Worm (Caenorhabditis elegans) whole organism, young adult: ENCODE measurements around the gene Y50D7A.13.
"Not testable (repeated sequence)": the region's sequence is repeated elsewhere in the genome, so short reads cannot be mapped to it uniquely, and the experiment has no call there.

Experiments
- F10E7.11 ChIP-seq: sonication (generic microtip); optimal IDR thresholded peaks from 2 replicates; lab custom pipeline; 2017; ENCODE audit warnings: mild to moderate bottlenecking, missing genetic modification characterization, moderate library complexity, missing compliant biosample characterization
- attf-5 ChIP-seq: fragments of 200-800 bp; sonication (Bioruptor generic); optimal IDR thresholded peaks from 2 replicates; lab custom pipeline; 2018; ENCODE audit warnings: mild to moderate bottlenecking, missing genetic modification characterization, missing compliant biosample characterization
- nfya-2 ChIP-seq: fragments of 200-800 bp; sonication (Bioruptor generic); IDR thresholded peaks from 2 replicates; pipeline ENCODE4 v1.3.6; 2022; ENCODE audit warnings: missing genetic modification reagents, missing genetic modification characterization, missing compliant biosample characterization
- snpc-4 ChIP-seq, 5 experiments: fragments of 150-350 bp in 1 of 5; sonication (generic microtip) in 4 of 5; optimal IDR thresholded peaks; 2 replicates each; lab custom pipeline; 2014 to 2018; ENCODE audit warnings: missing genetic modification characterization in 5 of 5, missing biosample characterization in 3 of 5, antibody characterized with exemption in 2 of 5, mild to moderate bottlenecking in 2 of 5, missing compliant biosample characterization in 2 of 5, missing genotype in 2 of 5, moderate library complexity in 2 of 5, missing genetic modification reagents in 1 of 5
- ztf-26 ChIP-seq: sonication (generic microtip); optimal IDR thresholded peaks from 2 replicates; lab custom pipeline; 2017; ENCODE audit warnings: missing genetic modification characterization, missing compliant biosample characterization

DNA sequence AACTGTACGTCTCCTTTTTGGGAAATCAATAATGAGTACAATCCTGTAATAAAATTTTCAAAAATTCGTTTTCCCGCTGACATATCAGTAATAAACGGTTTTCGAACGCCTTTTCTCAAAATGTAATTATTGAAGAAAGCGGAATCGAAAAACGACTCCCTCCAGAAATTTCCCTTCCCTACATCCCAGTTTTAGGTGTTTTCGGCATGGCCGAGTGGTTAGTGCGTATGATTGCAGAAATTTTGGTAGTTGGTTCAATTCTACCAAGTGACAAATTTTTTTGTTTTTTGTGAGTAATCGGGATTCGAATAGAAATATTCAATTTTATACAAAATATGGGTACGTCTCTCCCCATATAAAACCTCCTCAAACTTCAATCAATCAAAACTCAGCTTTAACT lies 8.1 kb upstream of the Y50D7A.13 start:
- not testable (repeated sequence) for TF ChIP-seq snpc-4 (GFP tag; optimal IDR thresholded peaks at IDR 0.05; lab: Kevin White, UChicago); snpc-4 (tag; optimal IDR thresholded peaks at IDR 0.05; lab: Kevin White, UChicago); ztf-26 (tag; lab: Kevin White, UChicago); nfya-2; attf-5 (GFP tag; lab: Kevin White, UChicago); F10E7.11 (tag; lab: Kevin White, UChicago)
